Fruit fly (Drosophila melanogaster): Measurements from ENCODE around the gene CG18304.
A peak's percentile ranks its signal among the peaks of the same experiment; 100 is the strongest.

The CG18304 gene

dm6 chr2L:6971597-6972036, 29.0 kb upstream of the CG18304 start, which contains the start of gene snRNP-U1-70K (continued):
- no peak for TF ChIP-seq luna (GFP tag; optimal IDR thresholded peaks at IDR 0.05)
- 0 out of 2 replicates have a peak, but pooled peaks have one; percentile 15 for TF ChIP-seq CG42726 (GFP tag; IDR thresholded peaks at IDR 0.05; ENCODE audit: partially characterized antibody)
- TF ChIP-seq ems (GFP tag; optimal IDR thresholded peaks at IDR 0.05): no peak
- TF ChIP-seq Neu2 (GFP tag; optimal IDR thresholded peaks at IDR 0.05; ENCODE audit: borderline replicate concordance): no peak
- TF ChIP-seq CG8089 (GFP tag; optimal IDR thresholded peaks at IDR 0.05): no peak
- TF ChIP-seq CG34422 (GFP tag; IDR thresholded peaks at IDR 0.05): peak; percentile 43; the same call in 1 of the 3 replicates
- TF ChIP-seq Doc2 (GFP tag; IDR thresholded peaks at IDR 0.05): no peak
- no peak; the same call in 1 of the 2 replicates for TF ChIP-seq chm (GFP tag; IDR thresholded peaks at IDR 0.05)
- TF ChIP-seq Bgb (GFP tag; IDR thresholded peaks at IDR 0.05; ENCODE audit: partially characterized antibody): peak; percentile 65
- peak; percentile 62 for TF ChIP-seq zen (tag; optimal IDR thresholded peaks at IDR 0.05)
- peak; percentile 77 for TF ChIP-seq sens (GFP tag)
- TF ChIP-seq ato (GFP tag; IDR thresholded peaks at IDR 0.05; ENCODE audit: partially characterized antibody): no peak
- TF ChIP-seq Atf6 (GFP tag; IDR thresholded peaks at IDR 0.05): no peak
- no peak for TF ChIP-seq ash1 (GFP tag; optimal IDR thresholded peaks at IDR 0.05)
- TF ChIP-seq tgo (GFP tag; IDR thresholded peaks at IDR 0.05): no peak
- no peak for TF ChIP-seq Side (GFP tag; optimal IDR thresholded peaks at IDR 0.05)
- TF ChIP-seq maf-S (GFP tag; optimal IDR thresholded peaks at IDR 0.05): no peak
- no peak for TF ChIP-seq tap (tag; optimal IDR thresholded peaks at IDR 0.05)
- no peak for TF ChIP-seq salm (tag; optimal IDR thresholded peaks at IDR 0.05)
- TF ChIP-seq slbo (GFP tag; IDR thresholded peaks at IDR 0.05): no peak
- no peak for TF ChIP-seq Gsc (GFP tag; IDR thresholded peaks at IDR 0.05)
- TF ChIP-seq otp (GFP tag; IDR thresholded peaks at IDR 0.05): no peak
- TF ChIP-seq hb (GFP tag; IDR thresholded peaks at IDR 0.05; ENCODE audit: partially characterized antibody): no peak
- TF ChIP-seq cg (GFP tag; optimal IDR thresholded peaks at IDR 0.05): no peak
- TF ChIP-seq CG33213 (GFP tag; optimal IDR thresholded peaks at IDR 0.05): peak; percentile 40
- TF ChIP-seq Sin3A (optimal IDR thresholded peaks at IDR 0.05): no peak
- no peak for TF ChIP-seq Fer2 (tag; optimal IDR thresholded peaks at IDR 0.05)
- TF ChIP-seq gce (GFP tag; IDR thresholded peaks at IDR 0.05): no peak
- no peak for TF ChIP-seq CG5245 (GFP tag; optimal IDR thresholded peaks at IDR 0.05)
- TF ChIP-seq Hand (GFP tag; optimal IDR thresholded peaks at IDR 0.05): no peak
- no peak for TF ChIP-seq CG6175 (GFP tag; IDR thresholded peaks at IDR 0.05)
- no peak for TF ChIP-seq tio (GFP tag; optimal IDR thresholded peaks at IDR 0.05)
- TF ChIP-seq Sox102F (GFP tag; optimal IDR thresholded peaks at IDR 0.05): no peak
- TF ChIP-seq Hey (tag; optimal IDR thresholded peaks at IDR 0.05): no peak
- no peak for TF ChIP-seq CG1792 (GFP tag; optimal IDR thresholded peaks at IDR 0.05)
- no peak for TF ChIP-seq wor (GFP tag; IDR thresholded peaks at IDR 0.05)
- TF ChIP-seq CG13296 (GFP tag; optimal IDR thresholded peaks at IDR 0.05): no peak
- no peak for TF ChIP-seq fru (optimal IDR thresholded peaks at IDR 0.05)
- TF ChIP-seq scrt (GFP tag; optimal IDR thresholded peaks at IDR 0.05): no peak
- TF ChIP-seq sna (GFP tag; IDR thresholded peaks at IDR 0.05; ENCODE audit: partially characterized antibody): no peak
- TF ChIP-seq CG9727 (GFP tag; optimal IDR thresholded peaks at IDR 0.05): no peak
- TF ChIP-seq CG18764 (GFP tag; optimal IDR thresholded peaks at IDR 0.05): no peak
- no peak for TF ChIP-seq gem (tag; optimal IDR thresholded peaks at IDR 0.05)
- no peak for TF ChIP-seq CG6654 (GFP tag; optimal IDR thresholded peaks at IDR 0.05)
- TF ChIP-seq HHEX (GFP tag; optimal IDR thresholded peaks at IDR 0.05): no peak
- TF ChIP-seq CG34224 (GFP tag; IDR thresholded peaks at IDR 0.05; ENCODE audit: partially characterized antibody): no peak; the same call in 2 of the 3 replicates
- no peak for TF ChIP-seq cad (GFP tag; optimal IDR thresholded peaks at IDR 0.05)
- no peak for TF ChIP-seq sim (GFP tag; IDR thresholded peaks at IDR 0.05)
- peak; percentile 83 for TF ChIP-seq Med (GFP tag)
- TF ChIP-seq Oaz (GFP tag; IDR thresholded peaks at IDR 0.05): no peak
- TF ChIP-seq CG13624 (GFP tag; optimal IDR thresholded peaks at IDR 0.05): no peak
- TF ChIP-seq Eip74EF (GFP tag; optimal IDR thresholded peaks at IDR 0.05): no peak
